Worm (Caenorhabditis elegans): ENCODE data around the gene F39G3.5.
"Not testable (repeated sequence)": the region's sequence is repeated elsewhere in the genome, so short reads cannot be mapped to it uniquely, and the experiment has no call there.

F39G3.5 gene

ce11 chrV:4750294-4750693 is 27.9 kb downstream of the F39G3.5 start, which contains the start of gene C18G1.6:
Gene C18G1.6, plus strand, starts transcription at chrV:4750594.
- no peak for TF ChIP-seq him-1 (tag; optimal IDR thresholded peaks at IDR 0.05)
- no peak for TF ChIP-seq dao-5 (tag; optimal IDR thresholded peaks at IDR 0.05)
- TF ChIP-seq W03F9.2 (tag; optimal IDR thresholded peaks at IDR 0.05): no peak

ce11 chrV:4754123-4754522 is 31.7 kb downstream of the F39G3.5 start, which contains the start of gene hil-4:
Gene hil-4, plus strand, starts transcription at chrV:4754313.
- TF ChIP-seq dao-5 (tag; optimal IDR thresholded peaks at IDR 0.05) (no peak), W03F9.2 (tag; optimal IDR thresholded peaks at IDR 0.05) (no peak), him-1 (tag; optimal IDR thresholded peaks at IDR 0.05) (no peak)

- TF ChIP-seq dao-5 (tag; optimal IDR thresholded peaks at IDR 0.05) (no peak), him-1 (tag; optimal IDR thresholded peaks at IDR 0.05) (no peak), W03F9.2 (tag; optimal IDR thresholded peaks at IDR 0.05) (no peak)
Measured at ce11 chrV:4754684-4755211, 32.3 kb downstream of the F39G3.5 start.

ce11 chrV:4755308-4756029 is 33.1 kb downstream of the F39G3.5 start, which contains the start of gene pgl-3:
Gene pgl-3, plus strand, starts transcription at chrV:4755979.
- TF ChIP-seq W03F9.2 (tag; optimal IDR thresholded peaks at IDR 0.05): no peak
- no peak for TF ChIP-seq dao-5 (tag; optimal IDR thresholded peaks at IDR 0.05)
- TF ChIP-seq him-1 (tag; optimal IDR thresholded peaks at IDR 0.05): no peak

- TF ChIP-seq him-1 (tag; optimal IDR thresholded peaks at IDR 0.05): no peak
- no peak for TF ChIP-seq dao-5 (tag; optimal IDR thresholded peaks at IDR 0.05)
- no peak for TF ChIP-seq W03F9.2 (tag; optimal IDR thresholded peaks at IDR 0.05)
Measured at ce11 chrV:4758019-4758418, 35.6 kb downstream of the F39G3.5 start.

- no peak for TF ChIP-seq W03F9.2 (tag; optimal IDR thresholded peaks at IDR 0.05)
- TF ChIP-seq dao-5 (tag; optimal IDR thresholded peaks at IDR 0.05): no peak
- TF ChIP-seq him-1 (tag; optimal IDR thresholded peaks at IDR 0.05): no peak
Measured at ce11 chrV:4758540-4758939, 36.1 kb downstream of the F39G3.5 start.

ce11 chrV:4760674-4761073 is 38.3 kb downstream of the F39G3.5 start, which contains the start of gene bgnt-1.4:
Gene bgnt-1.4, plus strand, starts transcription at chrV:4760974.
- TF ChIP-seq W03F9.2, dao-5, him-1 (tag; optimal IDR thresholded peaks at IDR 0.05): not testable (repeated sequence)

ce11 chrV:4766501-4766900 is 44.1 kb downstream of the F39G3.5 start, which contains the start of gene C18G1.8:
Gene C18G1.8, minus strand, starts transcription at chrV:4766601.
- TF ChIP-seq dao-5 (tag; optimal IDR thresholded peaks at IDR 0.05) (no peak), W03F9.2 (tag; optimal IDR thresholded peaks at IDR 0.05) (no peak), him-1 (tag; optimal IDR thresholded peaks at IDR 0.05) (no peak)

ce11 chrV:4769633-4770032 is 47.2 kb downstream of the F39G3.5 start, which contains the start of gene C18G1.9:
Gene C18G1.9, minus strand, starts transcription at chrV:4769733.
- TF ChIP-seq dao-5 (tag; optimal IDR thresholded peaks at IDR 0.05): no peak
- no peak for TF ChIP-seq W03F9.2 (tag; optimal IDR thresholded peaks at IDR 0.05)
- TF ChIP-seq him-1 (tag; optimal IDR thresholded peaks at IDR 0.05): no peak

- TF ChIP-seq him-1 (tag; optimal IDR thresholded peaks at IDR 0.05) (no peak), W03F9.2 (tag; optimal IDR thresholded peaks at IDR 0.05) (no peak), dao-5 (tag; optimal IDR thresholded peaks at IDR 0.05) (no peak)
Measured at ce11 chrV:4770408-4770947, 48.1 kb downstream of the F39G3.5 start, which contains the start of gene elt-7. Gene elt-7, plus strand, starts transcription at chrV:4770670.
